Worm (Caenorhabditis elegans): ENCODE results near the gene amph-1.

Gene amph-1

ce11 chrIV:9647789-9648361 lies at the start of gene amph-1:
Gene amph-1 (minus strand): TSS chrIV:9647873.
- TF ChIP-seq nhr-84 (tag; optimal IDR thresholded peaks at IDR 0.05) (no peak), tbx-2 (tag; optimal IDR thresholded peaks at IDR 0.05) (peak; percentile 15), mep-1 (tag; optimal IDR thresholded peaks at IDR 0.05) (peak; percentile 65), C04F5.9 (tag; optimal IDR thresholded peaks at IDR 0.05) (no peak), nhr-20 (tag; optimal IDR thresholded peaks at IDR 0.05) (peak; percentile 35), ceh-82 (tag; optimal IDR thresholded peaks at IDR 0.05) (peak in 1 of 3 experiments; percentile 1), rnt-1 (tag; optimal IDR thresholded peaks at IDR 0.05) (peak; percentile 45), efl-1 (optimal IDR thresholded peaks at IDR 0.05) (peak; percentile 47 to 62), efl-1 (GFP tag; optimal IDR thresholded peaks at IDR 0.05 in 1 of 2) (no peak), swsn-7 (tag; optimal IDR thresholded peaks at IDR 0.05) (peak; percentile 19), lin-15B (tag; optimal IDR thresholded peaks at IDR 0.05) (no peak), C16A3.4 (tag; optimal IDR thresholded peaks at IDR 0.05) (no peak), ceh-90 (tag; optimal IDR thresholded peaks at IDR 0.05) (no peak), sox-4 (tag; optimal IDR thresholded peaks at IDR 0.05) (no peak), lsy-2 (tag; optimal IDR thresholded peaks at IDR 0.05) (peak; percentile 20 to 60), dpl-1 (GFP tag; optimal IDR thresholded peaks at IDR 0.05) (peak in 2 of 3 experiments; percentile 1 to 19), lin-35 (GFP tag; optimal IDR thresholded peaks at IDR 0.05) (peak; percentile 41), skn-1 (tag; optimal IDR thresholded peaks at IDR 0.05) (peak; percentile 1), snu-23 (GFP tag; optimal IDR thresholded peaks at IDR 0.05) (peak; percentile 58), ces-1 (GFP tag; optimal IDR thresholded peaks at IDR 0.05) (no peak), nhr-71 (tag; optimal IDR thresholded peaks at IDR 0.05) (peak; percentile 37), zag-1 (tag; optimal IDR thresholded peaks at IDR 0.05) (no peak), lir-3 (tag; optimal IDR thresholded peaks at IDR 0.05; ENCODE audit: poor library complexity) (peak; percentile 2), ceh-8 (GFP tag; optimal IDR thresholded peaks at IDR 0.05) (no peak), egl-27 (tag; optimal IDR thresholded peaks at IDR 0.05) (no peak), isw-1 (GFP tag; IDR thresholded peaks at IDR 0.05) (no peak; the same call in 1 of the 2 replicates), hpl-2 (GFP tag; optimal IDR thresholded peaks at IDR 0.05) (no peak), elt-3 (tag; optimal IDR thresholded peaks at IDR 0.05) (peak in 1 of 6 experiments; percentile 8), lin-14 (GFP tag; optimal IDR thresholded peaks at IDR 0.05) (peak; percentile 83), jun-1 (tag; optimal IDR thresholded peaks at IDR 0.05) (peak; percentile 2), Y116A8C.19 (tag; optimal IDR thresholded peaks at IDR 0.05; ENCODE audit: borderline replicate concordance) (no peak), nhr-11 (tag; optimal IDR thresholded peaks at IDR 0.05) (no peak), ceh-88 (GFP tag; IDR thresholded peaks at IDR 0.05) (no peak), vab-15 (tag; optimal IDR thresholded peaks at IDR 0.05) (no peak), blmp-1 (tag; optimal IDR thresholded peaks at IDR 0.05) (peak; percentile 75), nhr-85 (tag) (peak; percentile 57), unc-30 (tag; optimal IDR thresholded peaks at IDR 0.05) (no peak), aly-2 (tag; optimal IDR thresholded peaks at IDR 0.05) (no peak)

- TF ChIP-seq Y116A8C.19 (tag; optimal IDR thresholded peaks at IDR 0.05; ENCODE audit: borderline replicate concordance) (no peak), mef-2 (tag; optimal IDR thresholded peaks at IDR 0.05) (no peak), pqm-1 (tag; optimal IDR thresholded peaks at IDR 0.05) (no peak), nhr-71 (tag; optimal IDR thresholded peaks at IDR 0.05) (no peak), C16A3.4 (tag; optimal IDR thresholded peaks at IDR 0.05) (no peak), fkh-8 (tag; optimal IDR thresholded peaks at IDR 0.05) (no peak), mep-1 (tag; optimal IDR thresholded peaks at IDR 0.05) (no peak), lin-15B (tag; optimal IDR thresholded peaks at IDR 0.05) (no peak), hlh-17 (GFP tag; optimal IDR thresholded peaks at IDR 0.05; ENCODE audit: borderline replicate concordance) (no peak), fkh-4 (tag; optimal IDR thresholded peaks at IDR 0.05; ENCODE audit: borderline replicate concordance) (no peak), lin-14 (GFP tag; optimal IDR thresholded peaks at IDR 0.05) (no peak), sptf-1 (tag; optimal IDR thresholded peaks at IDR 0.05) (no peak), nhr-84 (tag; optimal IDR thresholded peaks at IDR 0.05) (no peak), aly-2 (tag; optimal IDR thresholded peaks at IDR 0.05) (no peak), aha-1 (tag; optimal IDR thresholded peaks at IDR 0.05) (no peak), nhr-12 (tag; optimal IDR thresholded peaks at IDR 0.05) (no peak), jun-1 (tag; optimal IDR thresholded peaks at IDR 0.05) (no peak), C04F5.9 (tag; optimal IDR thresholded peaks at IDR 0.05) (no peak)
Observed at ce11 chrIV:9696513-9696912, 48.8 kb upstream of the amph-1 start.
